Fruit fly (Drosophila melanogaster): Measurements from ENCODE around the gene Rcd-1.

The Rcd-1 gene

dm6 chrX:19622924-19623323 lies 15.6 kb upstream of the Rcd-1 start, which contains the start of the genes Naa20A and MKP-4 (continued):
- no peak for TF ChIP-seq dysf (GFP tag; IDR thresholded peaks at IDR 0.05)
- TF ChIP-seq CG6791 (GFP tag; IDR thresholded peaks at IDR 0.05; ENCODE audit: partially characterized antibody): peak; percentile 68
- TF ChIP-seq CG8478 (optimal IDR thresholded peaks at IDR 0.05): no peak
- no peak for TF ChIP-seq CrebB (tag; optimal IDR thresholded peaks at IDR 0.05)
- no peak for TF ChIP-seq ase (GFP tag; IDR thresholded peaks at IDR 0.05)
- no peak for TF ChIP-seq nom (GFP tag; optimal IDR thresholded peaks at IDR 0.05)
- TF ChIP-seq CG9817 (tag; optimal IDR thresholded peaks at IDR 0.05): no peak
- no peak for TF ChIP-seq Hsf (GFP tag; optimal IDR thresholded peaks at IDR 0.05)
- TF ChIP-seq CG13287 (GFP tag; IDR thresholded peaks at IDR 0.05; ENCODE audit: partially characterized antibody): peak; percentile 82
- TF ChIP-seq wor (GFP tag; IDR thresholded peaks at IDR 0.05): no peak
- TF ChIP-seq slp2 (GFP tag; optimal IDR thresholded peaks at IDR 0.05): no peak
- no peak for TF ChIP-seq CG1792 (GFP tag; optimal IDR thresholded peaks at IDR 0.05)
- no peak for TF ChIP-seq CTCF (GFP tag; optimal IDR thresholded peaks at IDR 0.05)
- no peak for TF ChIP-seq mirr (GFP tag; optimal IDR thresholded peaks at IDR 0.05)
- TF ChIP-seq tx (GFP tag; optimal IDR thresholded peaks at IDR 0.05): no peak
- TF ChIP-seq sim (GFP tag; IDR thresholded peaks at IDR 0.05): no peak
- no peak for TF ChIP-seq Lhr (GFP tag; optimal IDR thresholded peaks at IDR 0.05)
- peak; percentile 14 for TF ChIP-seq CG34376 (GFP tag; optimal IDR thresholded peaks at IDR 0.05)
- TF ChIP-seq NK7.1 (GFP tag; optimal IDR thresholded peaks at IDR 0.05): no peak
- TF ChIP-seq CG31365 (tag; optimal IDR thresholded peaks at IDR 0.05): no peak
- no peak for TF ChIP-seq CG7786 (GFP tag; optimal IDR thresholded peaks at IDR 0.05)
- TF ChIP-seq B-H1 (GFP tag; IDR thresholded peaks at IDR 0.05): no peak
- TF ChIP-seq kni (GFP tag; optimal IDR thresholded peaks at IDR 0.05): no peak
- TF ChIP-seq tgo (GFP tag; IDR thresholded peaks at IDR 0.05): no peak
- no peak for TF ChIP-seq otp (GFP tag; IDR thresholded peaks at IDR 0.05)
- TF ChIP-seq CG11696 (GFP tag; IDR thresholded peaks at IDR 0.05): peak; percentile 52; the same call in 1 of the 2 replicates
- no peak for TF ChIP-seq jigr1 (GFP tag; IDR thresholded peaks at IDR 0.05)
- TF ChIP-seq Elba2 (GFP tag; optimal IDR thresholded peaks at IDR 0.05): no peak
- no peak for TF ChIP-seq p53 (GFP tag; optimal IDR thresholded peaks at IDR 0.05)
- TF ChIP-seq run (tag; optimal IDR thresholded peaks at IDR 0.05): no peak
- TF ChIP-seq Eip74EF (GFP tag; optimal IDR thresholded peaks at IDR 0.05): no peak
- no peak for TF ChIP-seq CG9609 (GFP tag; optimal IDR thresholded peaks at IDR 0.05)
- no peak for TF ChIP-seq ci (GFP tag; IDR thresholded peaks at IDR 0.05)
- no peak for TF ChIP-seq abd-A (tag; optimal IDR thresholded peaks at IDR 0.05)
- no peak for TF ChIP-seq HmgD (GFP tag; optimal IDR thresholded peaks at IDR 0.05)
- no peak for TF ChIP-seq tio (GFP tag; optimal IDR thresholded peaks at IDR 0.05)
- TF ChIP-seq fd96Cb (tag; optimal IDR thresholded peaks at IDR 0.05): no peak
- no peak for TF ChIP-seq CG9215 (GFP tag; IDR thresholded peaks at IDR 0.05)
- no peak for TF ChIP-seq MTF-1 (GFP tag; optimal IDR thresholded peaks at IDR 0.05; ENCODE audit: borderline replicate concordance)
- TF ChIP-seq CG16863 (GFP tag; optimal IDR thresholded peaks at IDR 0.05): no peak
- TF ChIP-seq CG6254 (GFP tag; optimal IDR thresholded peaks at IDR 0.05): no peak
- TF ChIP-seq crc (GFP tag; optimal IDR thresholded peaks at IDR 0.05): no peak
- TF ChIP-seq Dll (GFP tag; IDR thresholded peaks at IDR 0.05; ENCODE audit: partially characterized antibody): peak; percentile 73
- TF ChIP-seq CG6654 (GFP tag; optimal IDR thresholded peaks at IDR 0.05): no peak
- TF ChIP-seq trh (GFP tag; optimal IDR thresholded peaks at IDR 0.05): no peak
- TF ChIP-seq Lpt (GFP tag; optimal IDR thresholded peaks at IDR 0.05): no peak
- TF ChIP-seq CG4617 (GFP tag; optimal IDR thresholded peaks at IDR 0.05; ENCODE audit: borderline replicate concordance): peak; percentile 52
- no peak for TF ChIP-seq CG1647 (GFP tag; optimal IDR thresholded peaks at IDR 0.05)
- peak; percentile 76 for TF ChIP-seq zen2 (GFP tag; IDR thresholded peaks at IDR 0.05; ENCODE audit: partially characterized antibody)
- no peak for TF ChIP-seq CG32772 (GFP tag; IDR thresholded peaks at IDR 0.05)
- no peak for TF ChIP-seq Gug (GFP tag; IDR thresholded peaks at IDR 0.05)
- no peak for TF ChIP-seq CG30020 (tag; optimal IDR thresholded peaks at IDR 0.05)
- TF ChIP-seq sqz (GFP tag; optimal IDR thresholded peaks at IDR 0.05): no peak

Measured in whole organism, embryonic.